Fruit fly (Drosophila melanogaster) whole organism, wandering third instar larva: Measurements from ENCODE around the gene 5PtaseI.

Experiments
- Abd-B ChIP-seq: fragments of >200 bp; optimal IDR thresholded peaks from 2 replicates; lab custom pipeline; 2017; ENCODE audit warnings: missing biosample characterization, missing genetic modification characterization
- CG32264 ChIP-seq: fragments of 200-800 bp; sonication (Bioruptor generic); optimal IDR thresholded peaks from 2 replicates; lab custom pipeline; 2016; ENCODE audit warnings: missing biosample characterization, missing genetic modification characterization
- CG9705 ChIP-seq: fragments of 200-800 bp; sonication (Bioruptor generic); optimal IDR thresholded peaks from 2 replicates; lab custom pipeline; 2018; ENCODE audit warnings: missing biosample characterization, mild to moderate bottlenecking, missing genetic modification characterization
- Dif ChIP-seq: fragments of 200-275, 200-300 bp; sonication (Bioruptor generic); optimal IDR thresholded peaks from 2 replicates; lab custom pipeline; 2018; ENCODE audit warnings: missing biosample characterization, missing genetic modification characterization; ENCODE audit not compliant: partially characterized antibody
- GATAd ChIP-seq: sonication (Bioruptor generic); optimal IDR thresholded peaks from 2 replicates; lab custom pipeline; 2016; ENCODE audit warnings: missing biosample characterization, missing genetic modification characterization
- Hr78 ChIP-seq: fragments of >200 bp; optimal IDR thresholded peaks from 2 replicates; lab custom pipeline; 2017; ENCODE audit warnings: missing biosample characterization, missing genetic modification characterization
- Hr83 ChIP-seq: fragments of 200-300 bp; sonication (Bioruptor generic); optimal IDR thresholded peaks from 2 replicates; lab custom pipeline; 2016; ENCODE audit warnings: missing biosample characterization, mild to moderate bottlenecking, missing genetic modification characterization, moderate library complexity; ENCODE audit not compliant: poor library complexity, severe bottlenecking
- Jra ChIP-seq: sonication (Bioruptor generic); optimal IDR thresholded peaks from 2 replicates; lab custom pipeline; 2016; ENCODE audit warnings: missing biosample characterization, missing genetic modification characterization
- Mio ChIP-seq: sonication (Bioruptor generic); optimal IDR thresholded peaks from 2 replicates; lab custom pipeline; 2016; ENCODE audit warnings: missing biosample characterization, missing genetic modification characterization
- N ChIP-seq: fragments of >200 bp; optimal IDR thresholded peaks from 2 replicates; lab custom pipeline; 2018; ENCODE audit warnings: missing biosample characterization, missing external identifiers, missing genetic modification characterization
- Rel ChIP-seq, 2 experiments: fragments of 200-800 bp; sonication (Bioruptor generic) in 1 of 2; optimal IDR thresholded peaks; 2 replicates in 1 of 2; 3 replicates in 1 of 2; lab custom pipeline; 2016 to 2019; ENCODE audit warnings: mild to moderate bottlenecking in 2 of 2, missing biosample characterization in 2 of 2, missing genetic modification characterization in 2 of 2, moderate library complexity in 1 of 2
- Sp1 ChIP-seq: fragments of 200-800 bp; sonication (Bioruptor generic); optimal IDR thresholded peaks from 3 replicates; lab custom pipeline; 2019; ENCODE audit warnings: missing biosample characterization, mild to moderate bottlenecking, missing genetic modification characterization, moderate library complexity
- Vsx2 ChIP-seq: fragments of 200-300, 225-300 bp; sonication (Bioruptor generic); optimal IDR thresholded peaks from 2 replicates; lab custom pipeline; 2018; ENCODE audit warnings: missing biosample characterization, missing genetic modification characterization; ENCODE audit not compliant: partially characterized antibody
- br ChIP-seq: fragments of 200-800 bp; sonication (Bioruptor generic); optimal IDR thresholded peaks from 2 replicates; lab custom pipeline; 2016; ENCODE audit warnings: missing biosample characterization, missing genetic modification characterization
- brk ChIP-seq: fragments of 200-800 bp; sonication (Bioruptor generic); optimal IDR thresholded peaks from 2 replicates; lab custom pipeline; 2016; ENCODE audit warnings: missing biosample characterization, mild to moderate bottlenecking, missing genetic modification characterization
- dl ChIP-seq, 2 experiments: fragments of 175-275, 200-275 bp in 1 of 2; fragments of 200-275 bp in 1 of 2; sonication (Bioruptor generic); optimal IDR thresholded peaks; lab custom pipeline; 2018; ENCODE audit warnings: mild to moderate bottlenecking in 2 of 2, missing biosample characterization in 2 of 2, missing genetic modification characterization in 2 of 2, moderate library complexity in 2 of 2; ENCODE audit not compliant: partially characterized antibody in 2 of 2, insufficient read depth in 1 of 2
- dmrt93B ChIP-seq: fragments of 200-800 bp; sonication (Bioruptor generic); optimal IDR thresholded peaks from 2 replicates; lab custom pipeline; 2018; ENCODE audit warnings: missing biosample characterization, mild to moderate bottlenecking, missing genetic modification characterization
- dsf ChIP-seq: sonication (Bioruptor generic); optimal IDR thresholded peaks from 2 replicates; lab custom pipeline; 2016; ENCODE audit warnings: missing biosample characterization, missing genetic modification characterization, borderline replicate concordance
- ey ChIP-seq: fragments of 200-800 bp; sonication (Bioruptor generic); optimal IDR thresholded peaks from 2 replicates; lab custom pipeline; 2016; ENCODE audit warnings: missing biosample characterization, missing genetic modification characterization
- foxo ChIP-seq, 2 experiments: fragments of 200-800 bp; sonication (Bioruptor generic); optimal IDR thresholded peaks; 2 replicates in 1 of 2; 3 replicates in 1 of 2; lab custom pipeline; 2016 to 2017; ENCODE audit warnings: missing biosample characterization in 2 of 2, missing genetic modification characterization in 2 of 2
- fru ChIP-seq: fragments of 200-800 bp; sonication (Bioruptor generic); optimal IDR thresholded peaks from 3 replicates; lab custom pipeline; 2016; ENCODE audit warnings: missing biosample characterization, mild to moderate bottlenecking, missing genetic modification characterization
- jim ChIP-seq: fragments of 175-275, 200-325 bp; sonication (Bioruptor generic); optimal IDR thresholded peaks from 2 replicates; lab custom pipeline; 2016; ENCODE audit warnings: missing biosample characterization, mild to moderate bottlenecking, missing genetic modification characterization
- psq ChIP-seq: fragments of 200-800 bp; sonication (Bioruptor generic); optimal IDR thresholded peaks from 3 replicates; lab custom pipeline; 2017; ENCODE audit warnings: missing biosample characterization, mild to moderate bottlenecking, missing genetic modification characterization, moderate library complexity
- rgr ChIP-seq: fragments of 200-800 bp; sonication (Bioruptor generic); optimal IDR thresholded peaks from 3 replicates; lab custom pipeline; 2016; ENCODE audit warnings: missing biosample characterization, mild to moderate bottlenecking, missing genetic modification characterization
- sage ChIP-seq: fragments of 200-800 bp; sonication (Bioruptor generic); optimal IDR thresholded peaks from 2 replicates; lab custom pipeline; 2016; ENCODE audit warnings: missing biosample characterization, mild to moderate bottlenecking, missing genetic modification characterization
- sv ChIP-seq: fragments of 200-800 bp; sonication (Bioruptor generic); optimal IDR thresholded peaks from 3 replicates; lab custom pipeline; 2016; ENCODE audit warnings: missing biosample characterization, missing genetic modification characterization
- tai ChIP-seq: sonication (Bioruptor generic); optimal IDR thresholded peaks from 2 replicates; lab custom pipeline; 2016; ENCODE audit warnings: missing biosample characterization, missing genetic modification characterization
- usp ChIP-seq: fragments of >200 bp; optimal IDR thresholded peaks from 2 replicates; lab custom pipeline; 2017; ENCODE audit warnings: missing biosample characterization, missing genetic modification characterization
- woc ChIP-seq: sonication (Bioruptor generic); optimal IDR thresholded peaks from 2 replicates; lab custom pipeline; 2016; ENCODE audit warnings: missing biosample characterization, mild to moderate bottlenecking, missing genetic modification characterization

The 5PtaseI gene

dm6 chr3R:25044816-25045551 lies at the start of gene 5PtaseI:
TSS of gene 5PtaseI (minus strand) at chr3R:25045151.
- TF ChIP-seq dsf (GFP tag; lab: Kevin White, UChicago) (no peak), Hr78 (GFP tag; lab: Kevin White, UChicago) (no peak), CG9705 (GFP tag; lab: Kevin White, UChicago) (no peak), Jra (GFP tag; lab: Kevin White, UChicago) (no peak)

dm6 chr3R:25094639-25095038 lies 49.7 kb upstream of the 5PtaseI start, which contains the start of gene fd96Cb:
TSS of gene fd96Cb (plus strand) at chr3R:25095012.
- TF ChIP-seq Dif (GFP tag; lab: Kevin White, UChicago): peak; percentile 94
- no peak for TF ChIP-seq dmrt93B
- no peak for TF ChIP-seq GATAd (GFP tag; lab: Kevin White, UChicago)
- no peak for TF ChIP-seq rgr (GFP tag; lab: Kevin White, UChicago)
- no peak for TF ChIP-seq Sp1 (GFP tag; lab: Kevin White, UChicago)
- no peak for TF ChIP-seq br (GFP tag; lab: Kevin White, UChicago)
- no peak for TF ChIP-seq brk (GFP tag; lab: Kevin White, UChicago)
- no peak for TF ChIP-seq Rel (GFP tag; optimal IDR thresholded peaks at IDR 0.05; lab: Kevin White, UChicago)
- peak; percentile 16 for TF ChIP-seq Rel (tag; optimal IDR thresholded peaks at IDR 0.05; lab: Kevin White, UChicago)
- TF ChIP-seq dl (GFP tag; optimal IDR thresholded peaks at IDR 0.05; lab: Kevin White, UChicago; ENCODE audit: insufficient read depth in 1 of 2, partially characterized antibody in 2 of 2): peak; percentile 30 to 74
- TF ChIP-seq CG32264 (GFP tag; lab: Kevin White, UChicago): no peak
- no peak for TF ChIP-seq tai
- TF ChIP-seq sv (GFP tag; lab: Kevin White, UChicago): no peak
- peak; percentile 96 for TF ChIP-seq Vsx2
- TF ChIP-seq, all 38 proteins: peak for 4

- no peak for TF ChIP-seq dmrt93B
- no peak for TF ChIP-seq usp (GFP tag; lab: Kevin White, UChicago)
- TF ChIP-seq CG9705 (GFP tag; lab: Kevin White, UChicago): no peak
- no peak for TF ChIP-seq sage (GFP tag; lab: Kevin White, UChicago)
- TF ChIP-seq Vsx2: peak; percentile 67
- TF ChIP-seq Dif (GFP tag; lab: Kevin White, UChicago): peak; percentile 38
- TF ChIP-seq woc: peak; percentile 38
- no peak for TF ChIP-seq Jra (GFP tag; lab: Kevin White, UChicago)
- no peak for TF ChIP-seq foxo (GFP tag; optimal IDR thresholded peaks at IDR 0.05; lab: Kevin White, UChicago)
- no peak for TF ChIP-seq Mio (GFP tag; lab: Kevin White, UChicago)
Observed at dm6 chr3R:25082348-25082747, 37.4 kb upstream of the 5PtaseI start, which contains the start of gene fd96Ca. TSS of gene fd96Ca (plus strand) at chr3R:25082684.

dm6 chr3R:25080446-25080845 lies 35.5 kb upstream of the 5PtaseI start:
- TF ChIP-seq Mio (GFP tag; lab: Kevin White, UChicago) (no peak), Hr83 (peak; percentile 57), Dif (GFP tag; lab: Kevin White, UChicago) (peak; percentile 40), woc (no peak)

- no peak for TF ChIP-seq CG9705 (GFP tag; lab: Kevin White, UChicago)
- TF ChIP-seq Jra (GFP tag; lab: Kevin White, UChicago): no peak
- no peak for TF ChIP-seq fru (GFP tag; lab: Kevin White, UChicago)
- TF ChIP-seq jim: no peak
- no peak for TF ChIP-seq Hr83
- TF ChIP-seq sage (GFP tag; lab: Kevin White, UChicago): no peak
- no peak for TF ChIP-seq Sp1 (GFP tag; lab: Kevin White, UChicago)
- TF ChIP-seq N: no peak
- no peak for TF ChIP-seq psq
- no peak for TF ChIP-seq GATAd (GFP tag; lab: Kevin White, UChicago)
- no peak for TF ChIP-seq Abd-B (GFP tag; lab: Kevin White, UChicago)
- no peak for TF ChIP-seq ey
- no peak for TF ChIP-seq usp (GFP tag; lab: Kevin White, UChicago)
- TF ChIP-seq, all 38 proteins: peak for 0
Observed at dm6 chr3R:25078665-25079064, 33.7 kb upstream of the 5PtaseI start.
